Fruit fly (Drosophila melanogaster) whole organism, pupa: ENCODE measurements around the gene Lon.

Source experiments
- CG10348 ChIP-seq: fragments of 200-800 bp; sonication (Bioruptor generic); IDR thresholded peaks from 2 replicates; pipeline ENCODE4 v1.3.6; 2022; ENCODE audit warnings: missing biosample characterization, missing genetic modification characterization
- CG12605 ChIP-seq: fragments of 200-800 bp; sonication (Bioruptor generic); IDR thresholded peaks from 2 replicates; pipeline ENCODE4 v1.3.6; 2022; ENCODE audit warnings: missing biosample characterization, missing genetic modification characterization
- CG13204 ChIP-seq: fragments of 200-800 bp; sonication (Bioruptor generic); optimal IDR thresholded peaks from 2 replicates; lab custom pipeline; 2018; ENCODE audit warnings: missing biosample characterization, mild to moderate bottlenecking, missing genetic modification characterization, moderate library complexity
- CG14655 ChIP-seq: fragments of 200-800 bp; sonication (Bioruptor generic); optimal IDR thresholded peaks from 3 replicates; lab custom pipeline; 2017; ENCODE audit warnings: mild to moderate bottlenecking, missing biosample characterization, missing genetic modification reagents, missing genetic modification characterization
- CG15710 ChIP-seq: fragments of 200-800 bp; sonication (Bioruptor generic); optimal IDR thresholded peaks from 2 replicates; lab custom pipeline; 2018; ENCODE audit warnings: missing biosample characterization, mild to moderate bottlenecking, missing genetic modification characterization, moderate library complexity
- CG17806 ChIP-seq: fragments of 200-800 bp; sonication (Bioruptor generic); optimal IDR thresholded peaks from 2 replicates; lab custom pipeline; 2018; ENCODE audit warnings: missing biosample characterization, mild to moderate bottlenecking, missing genetic modification characterization, moderate library complexity
- CG32121 ChIP-seq: fragments of 200-800 bp; sonication (Bioruptor generic); IDR thresholded peaks from 2 replicates; pipeline ENCODE4 v1.3.6; 2022; ENCODE audit warnings: missing biosample characterization, missing genetic modification characterization
- CG34367 ChIP-seq: fragments of 200-800 bp; sonication (Bioruptor generic); optimal IDR thresholded peaks from 2 replicates; lab custom pipeline; 2018; ENCODE audit warnings: missing biosample characterization, mild to moderate bottlenecking, missing genetic modification characterization
- CG4496 ChIP-seq: fragments of 200-800 bp; sonication (Bioruptor generic); IDR thresholded peaks from 3 replicates; pipeline ENCODE4 v1.3.6; 2022; ENCODE audit warnings: missing biosample characterization, missing genetic modification characterization
- CG8159 ChIP-seq: fragments of 200-800 bp; sonication (Bioruptor generic); optimal IDR thresholded peaks from 3 replicates; lab custom pipeline; 2018; ENCODE audit warnings: missing biosample characterization, mild to moderate bottlenecking, missing genetic modification characterization, moderate library complexity
- CG8301 ChIP-seq: fragments of 200-800 bp; sonication (Bioruptor generic); optimal IDR thresholded peaks from 2 replicates; lab custom pipeline; 2018; ENCODE audit warnings: missing biosample characterization, mild to moderate bottlenecking, missing genetic modification characterization
- CG9948 ChIP-seq: fragments of 200-800 bp; sonication (Bioruptor generic); optimal IDR thresholded peaks from 2 replicates; lab custom pipeline; 2018; ENCODE audit warnings: missing biosample characterization, mild to moderate bottlenecking, missing genetic modification characterization, moderate library complexity
- D1 ChIP-seq: fragments of 200-800 bp; sonication (Bioruptor generic); optimal IDR thresholded peaks from 2 replicates; lab custom pipeline; 2018; ENCODE audit warnings: missing biosample characterization, mild to moderate bottlenecking, missing genetic modification characterization, moderate library complexity
- EcR ChIP-seq: fragments of 200-800 bp; sonication (Bioruptor generic); optimal IDR thresholded peaks from 3 replicates; lab custom pipeline; 2019; ENCODE audit warnings: missing biosample characterization, missing genetic modification characterization, mild to moderate bottlenecking, moderate library complexity, missing genetic modification reagents
- Ets98B ChIP-seq: fragments of 200-800 bp; sonication (Bioruptor generic); IDR thresholded peaks from 2 replicates; pipeline ENCODE4 v1.3.6; 2022; ENCODE audit warnings: missing biosample characterization, missing genetic modification characterization
- Pif1A ChIP-seq: fragments of 200-800 bp; sonication (Bioruptor generic); optimal IDR thresholded peaks from 3 replicates; lab custom pipeline; 2016; ENCODE audit warnings: missing biosample characterization, missing genetic modification characterization
- Pif1B ChIP-seq: fragments of 200-800 bp; sonication (Bioruptor generic); optimal IDR thresholded peaks from 3 replicates; lab custom pipeline; 2016; ENCODE audit warnings: missing biosample characterization, missing genetic modification characterization
- Snoo ChIP-seq: fragments of 200-800 bp; sonication (Bioruptor generic); optimal IDR thresholded peaks from 3 replicates; lab custom pipeline; 2017; ENCODE audit warnings: missing biosample characterization, mild to moderate bottlenecking, missing genetic modification characterization, inconsistent platforms
- fd96Ca ChIP-seq: fragments of 200-800 bp; sonication (Bioruptor generic); IDR thresholded peaks from 3 replicates; pipeline ENCODE4 v1.3.6; 2022; ENCODE audit warnings: missing biosample characterization, missing genetic modification characterization
- gl ChIP-seq: fragments of 200-800 bp; sonication (Bioruptor generic); optimal IDR thresholded peaks from 2 replicates; lab custom pipeline; 2018; ENCODE audit warnings: missing biosample characterization, mild to moderate bottlenecking, missing genetic modification characterization
- rn ChIP-seq: fragments of 200-800 bp; sonication (Bioruptor generic); IDR thresholded peaks from 2 replicates; pipeline ENCODE4 v1.3.6; 2022; ENCODE audit warnings: missing biosample characterization, missing genetic modification characterization

Gene Lon

DNA sequence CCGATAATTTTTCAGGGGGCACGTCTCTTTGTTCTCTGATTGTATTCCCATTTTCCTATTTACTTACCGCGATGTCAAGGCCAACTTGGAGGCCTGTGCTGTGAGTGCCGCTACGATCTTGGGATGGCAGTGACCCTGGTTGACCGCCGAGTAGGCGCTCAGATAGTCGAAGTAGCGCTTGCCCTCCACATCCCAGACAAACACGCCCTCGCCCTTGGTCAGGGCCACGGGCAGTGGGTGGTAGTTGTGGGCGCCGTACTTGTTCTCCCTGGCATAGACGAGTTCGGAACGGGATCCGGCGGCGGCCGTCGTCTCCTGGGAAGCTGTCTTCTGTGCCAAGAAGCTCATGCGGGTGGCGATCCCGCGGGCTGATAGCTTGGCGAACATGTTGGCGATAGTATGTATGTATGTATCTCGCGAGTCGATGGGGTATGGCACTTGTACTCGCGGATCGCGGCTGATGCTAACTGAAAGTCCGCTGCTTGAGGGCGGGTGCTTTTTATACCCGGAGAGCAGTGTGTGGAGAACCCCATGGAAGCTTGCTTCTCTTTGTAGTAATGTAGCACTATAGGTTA, 37.5 kb upstream of the Lon start, which contains the start of gene Oat:
Oat (minus strand) TSS at position 478 of the 575 bp plus-strand sequence.
- TF ChIP-seq EcR (GFP tag; lab: Kevin White, UChicago): peak; percentile 14
- no peak for TF ChIP-seq CG13204 (GFP tag; lab: Kevin White, UChicago)
- TF ChIP-seq CG32121 (GFP tag; lab: Robert Waterston, UW): no peak
- TF ChIP-seq fd96Ca: peak; percentile 33; the same call in 1 of the 3 replicates
- TF ChIP-seq CG8301 (tag; lab: Kevin White, UChicago): no peak
- TF ChIP-seq rn (GFP tag; lab: Robert Waterston, UW): no peak
- TF ChIP-seq Pif1A: no peak
- TF ChIP-seq CG8159: no peak
- no peak for TF ChIP-seq CG9948 (tag; lab: Kevin White, UChicago)
- no peak for TF ChIP-seq CG15710 (tag; lab: Kevin White, UChicago)
- no peak; the same call in 1 of the 2 replicates for TF ChIP-seq Ets98B (GFP tag; lab: Robert Waterston, UW)

DNA sequence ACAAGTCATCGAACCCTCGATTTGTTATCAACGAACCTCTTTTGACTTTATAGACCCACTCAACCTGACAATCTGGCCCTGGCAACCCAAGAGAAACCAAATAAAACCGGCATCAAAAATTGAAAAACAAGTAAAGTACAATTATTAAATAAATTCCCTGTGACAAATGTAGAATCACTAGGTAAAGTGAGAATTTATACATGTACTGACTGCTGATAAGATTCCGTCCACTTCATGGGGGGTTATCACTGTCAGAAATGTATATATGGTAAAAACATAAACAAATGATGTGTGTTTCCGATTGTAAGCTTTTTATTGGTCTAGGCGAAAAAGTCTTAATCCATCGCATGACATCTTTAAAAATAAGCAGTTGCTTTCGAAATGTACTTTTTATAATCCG, 36.6 kb upstream of the Lon start:
- TF ChIP-seq gl (tag; lab: Kevin White, UChicago) (no peak), CG14655 (GFP tag; lab: Kevin White, UChicago) (no peak), CG10348 (GFP tag; lab: Robert Waterston, UW) (no peak), Pif1A (no peak), Ets98B (GFP tag; lab: Robert Waterston, UW) (no peak)

DNA sequence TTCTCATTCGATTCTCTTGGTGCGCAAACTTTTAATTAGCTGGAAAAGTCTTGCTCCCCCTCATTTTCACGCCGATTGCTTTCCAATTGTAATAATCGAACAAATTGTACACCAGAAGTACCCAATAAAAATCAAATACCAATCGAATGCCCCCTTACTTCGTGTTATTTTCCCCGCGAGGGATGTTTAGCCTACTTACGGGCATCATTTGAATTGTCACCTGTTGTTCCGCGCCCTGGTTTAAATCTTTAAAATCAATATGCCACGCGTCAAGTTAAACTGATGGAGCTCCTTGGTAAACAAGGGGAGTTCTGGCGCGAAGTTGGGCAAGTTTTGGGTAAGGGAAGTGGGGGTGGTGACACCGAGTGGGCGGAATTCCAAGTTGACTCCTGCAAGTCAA, 34.3 kb upstream of the Lon start:
- no peak for TF ChIP-seq Pif1A
- no peak for TF ChIP-seq CG15710 (tag; lab: Kevin White, UChicago)
- no peak for TF ChIP-seq Ets98B (GFP tag; lab: Robert Waterston, UW)
- no peak for TF ChIP-seq CG32121 (GFP tag; lab: Robert Waterston, UW)
- TF ChIP-seq CG8159: no peak
- no peak for TF ChIP-seq CG13204 (GFP tag; lab: Kevin White, UChicago)
- no peak for TF ChIP-seq EcR (GFP tag; lab: Kevin White, UChicago)
- TF ChIP-seq fd96Ca: no peak
- TF ChIP-seq CG9948 (tag; lab: Kevin White, UChicago): no peak
- TF ChIP-seq CG8301 (tag; lab: Kevin White, UChicago): no peak
- TF ChIP-seq CG4496 (GFP tag; lab: Robert Waterston, UW): no peak
- TF ChIP-seq CG10348 (GFP tag; lab: Robert Waterston, UW): no peak
- no peak for TF ChIP-seq gl (tag; lab: Kevin White, UChicago)
- TF ChIP-seq Snoo (tag; lab: Kevin White, UChicago): no peak
- TF ChIP-seq CG17806 (tag; lab: Kevin White, UChicago): no peak
- TF ChIP-seq CG34367 (tag; lab: Kevin White, UChicago): no peak

DNA sequence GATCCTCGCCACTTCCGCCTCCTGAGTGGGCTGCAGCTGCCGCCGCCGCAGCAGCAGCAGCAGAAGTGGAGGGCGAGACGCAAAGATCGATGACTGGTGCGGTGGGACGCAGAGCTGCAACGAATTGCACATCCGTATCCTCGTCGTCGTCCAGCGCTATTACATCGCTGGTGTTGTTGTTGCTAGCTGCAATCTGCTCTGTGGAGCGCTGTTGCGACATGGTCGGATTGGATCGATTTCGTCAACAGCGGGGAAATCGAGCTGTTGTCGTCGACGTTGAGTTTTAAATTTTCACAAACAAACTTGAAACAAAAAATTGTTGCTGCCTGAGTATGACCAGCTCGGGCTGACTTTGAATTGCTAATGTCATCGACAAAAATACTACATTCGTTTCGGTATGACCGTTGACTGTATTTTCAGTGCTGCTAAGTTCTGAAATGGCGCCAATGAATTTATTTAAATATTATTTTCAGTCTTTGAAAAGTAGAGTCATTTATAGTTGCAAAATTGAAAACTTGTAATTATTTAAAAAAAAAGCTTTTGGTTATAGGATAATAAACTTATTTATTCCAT, 30.5 kb upstream of the Lon start, which contains the start of gene Rnf146:
Rnf146 (minus strand) TSS at position 369 of the 573 bp plus-strand sequence.
- TF ChIP-seq Pif1B (GFP tag; lab: Kevin White, UChicago): no peak
- no peak for TF ChIP-seq CG34367 (tag; lab: Kevin White, UChicago)
- peak; percentile 20 for TF ChIP-seq gl (tag; lab: Kevin White, UChicago)
- peak; percentile 37 for TF ChIP-seq D1
- TF ChIP-seq CG9948 (tag; lab: Kevin White, UChicago): no peak

DNA sequence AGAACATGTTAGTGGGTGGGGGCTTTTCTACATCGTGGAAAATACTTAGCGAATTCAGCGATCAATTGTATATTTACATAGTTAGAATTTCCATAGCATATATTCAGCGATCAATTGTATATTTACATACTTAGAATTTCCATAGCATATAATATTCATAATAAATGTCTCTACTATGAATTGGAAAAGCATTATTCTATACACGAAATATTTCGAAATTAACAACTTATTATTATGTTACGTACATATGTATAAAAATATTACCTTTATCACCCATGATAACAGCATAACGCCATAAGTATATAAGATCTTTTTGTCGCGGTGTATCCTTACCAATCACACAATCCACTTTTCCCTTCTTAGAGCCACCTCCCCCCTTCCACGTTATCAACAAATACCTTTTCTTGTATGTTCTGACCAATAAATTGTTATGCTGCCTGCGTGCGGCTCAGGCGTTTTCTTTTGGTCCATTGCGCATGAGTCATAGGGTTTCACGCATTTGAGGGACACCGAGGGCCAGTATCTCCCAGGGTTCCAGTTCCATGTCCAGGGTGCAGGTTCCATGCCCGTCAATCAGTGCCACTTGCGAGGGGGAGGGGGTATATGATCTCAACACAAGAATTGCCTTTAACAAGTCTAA, 24.9 kb upstream of the Lon start:
- no peak for TF ChIP-seq Pif1A
- TF ChIP-seq CG13204 (GFP tag; lab: Kevin White, UChicago): no peak
- peak; percentile 38 for TF ChIP-seq CG8301 (tag; lab: Kevin White, UChicago)
- TF ChIP-seq CG15710 (tag; lab: Kevin White, UChicago): peak; percentile 32
- TF ChIP-seq Pif1B (GFP tag; lab: Kevin White, UChicago): no peak
- peak; percentile 38 for TF ChIP-seq D1
- no peak for TF ChIP-seq CG12605 (GFP tag; lab: Robert Waterston, UW)
- no peak for TF ChIP-seq fd96Ca
- peak; percentile 19 for TF ChIP-seq CG8159
- peak; percentile 54 for TF ChIP-seq CG9948 (tag; lab: Kevin White, UChicago)
- peak; percentile 16 for TF ChIP-seq CG17806 (tag; lab: Kevin White, UChicago)

DNA sequence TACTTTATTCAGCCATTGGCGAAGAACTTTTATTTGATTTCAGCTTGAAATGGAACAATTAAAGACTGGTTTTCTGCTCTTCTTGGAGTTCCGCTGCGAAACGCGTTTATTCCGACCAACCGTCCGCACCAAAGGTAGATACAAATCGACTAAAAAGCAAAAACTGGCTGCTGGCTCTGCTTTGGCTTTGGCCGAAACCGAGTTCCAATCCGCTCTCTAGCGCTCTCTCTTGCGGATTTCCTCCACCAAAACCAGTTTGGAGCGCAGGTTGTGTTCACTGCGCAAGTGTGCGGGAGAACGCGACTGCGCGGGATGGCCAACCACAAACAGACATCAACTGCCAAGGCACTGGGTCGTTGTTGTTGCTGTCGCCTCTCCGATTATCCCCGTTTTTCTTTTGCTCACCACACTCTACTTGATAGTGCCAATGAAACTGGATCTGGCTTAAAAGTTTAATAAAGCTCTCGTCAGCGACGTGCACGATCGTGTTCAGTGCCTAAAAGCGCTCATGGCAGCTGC, 23.5 kb upstream of the Lon start, which contains the start of gene wnd:
wnd (minus strand) TSS at position 306 of the 519 bp plus-strand sequence.
- TF ChIP-seq CG32121 (GFP tag; lab: Robert Waterston, UW) (no peak), EcR (GFP tag; lab: Kevin White, UChicago) (peak; percentile 22), Pif1B (GFP tag; lab: Kevin White, UChicago) (peak; percentile 4), fd96Ca (no peak), gl (tag; lab: Kevin White, UChicago) (no peak), Ets98B (GFP tag; lab: Robert Waterston, UW) (peak; percentile 38; the same call in 1 of the 2 replicates), Pif1A (peak; percentile 12), CG34367 (tag; lab: Kevin White, UChicago) (no peak), Snoo (tag; lab: Kevin White, UChicago) (peak; percentile 9), CG12605 (GFP tag; lab: Robert Waterston, UW) (peak; percentile 26; the same call in 1 of the 2 replicates), CG10348 (GFP tag; lab: Robert Waterston, UW) (no peak), D1 (no peak)
